Worm (Caenorhabditis elegans) whole organism, L2 larva: ENCODE results near the gene F55F3.4.

Experiments
- C34F6.9 ChIP-seq: fragments of 150-350 bp; optimal IDR thresholded peaks from 2 replicates; lab custom pipeline; 2014; ENCODE audit warnings: missing biosample characterization, missing genetic modification characterization
- F13H6.1 ChIP-seq: sonication (generic microtip); optimal IDR thresholded peaks from 2 replicates; lab custom pipeline; 2016; ENCODE audit warnings: missing genetic modification characterization, missing compliant biosample characterization
- R02D3.7 ChIP-seq: fragments of 150-350 bp; optimal IDR thresholded peaks from 2 replicates; lab custom pipeline; 2014; ENCODE audit warnings: missing biosample characterization, missing genetic modification characterization
- Y55F3AM.14 ChIP-seq: fragments of 200-800 bp; sonication (Bioruptor generic); optimal IDR thresholded peaks from 2 replicates; lab custom pipeline; 2018; ENCODE audit warnings: mild to moderate bottlenecking, missing genetic modification characterization, missing compliant biosample characterization
- ZK546.5 ChIP-seq: sonication (generic microtip); optimal IDR thresholded peaks from 2 replicates; lab custom pipeline; 2017; ENCODE audit warnings: missing biosample characterization, missing genetic modification characterization
- alr-1 ChIP-seq: fragments of 150-350 bp; optimal IDR thresholded peaks from 2 replicates; lab custom pipeline; 2014; ENCODE audit warnings: missing biosample characterization, missing genetic modification characterization
- aly-2 ChIP-seq: fragments of 150-350 bp; optimal IDR thresholded peaks from 2 replicates; lab custom pipeline; 2014; ENCODE audit warnings: missing biosample characterization, missing genetic modification characterization
- ama-1 ChIP-seq: fragments of 150-350 bp; optimal IDR thresholded peaks from 2 replicates; lab custom pipeline; 2018; ENCODE audit warnings: inconsistent platforms
- blmp-1 ChIP-seq: sonication (generic microtip); optimal IDR thresholded peaks from 2 replicates; lab custom pipeline; 2017; ENCODE audit warnings: missing genetic modification characterization, mild to moderate bottlenecking, missing compliant biosample characterization, antibody characterized with exemption, moderate library complexity; ENCODE audit not compliant: insufficient read depth
- ceh-82 ChIP-seq: fragments of 150-350 bp; optimal IDR thresholded peaks from 2 replicates; lab custom pipeline; 2014; ENCODE audit warnings: missing biosample characterization, missing genetic modification characterization
- crh-2 ChIP-seq: sonication (generic microtip); optimal IDR thresholded peaks from 2 replicates; lab custom pipeline; 2017; ENCODE audit warnings: missing biosample characterization, missing genetic modification characterization
- dmd-4 ChIP-seq: sonication (generic microtip); optimal IDR thresholded peaks from 2 replicates; lab custom pipeline; 2017; ENCODE audit warnings: missing biosample characterization, missing genetic modification characterization
- egl-27 ChIP-seq: sonication (generic microtip); optimal IDR thresholded peaks from 3 replicates; lab custom pipeline; 2017; ENCODE audit warnings: missing biosample characterization, missing genetic modification reagents, missing genetic modification characterization
- elt-1 ChIP-seq: fragments of 150-350 bp; optimal IDR thresholded peaks from 2 replicates; lab custom pipeline; 2014; ENCODE audit warnings: missing biosample characterization, missing genetic modification characterization
- fos-1 ChIP-seq: fragments of 150-350 bp; optimal IDR thresholded peaks from 2 replicates; lab custom pipeline; 2014; ENCODE audit warnings: missing biosample characterization, missing genetic modification characterization
- gmeb-1 ChIP-seq: fragments of 150-350 bp; optimal IDR thresholded peaks from 2 replicates; lab custom pipeline; 2014; ENCODE audit warnings: missing biosample characterization, missing genetic modification characterization
- lin-11 ChIP-seq: fragments of 150-350 bp; sonication (generic microtip); optimal IDR thresholded peaks from 2 replicates; lab custom pipeline; 2014; ENCODE audit warnings: missing biosample characterization, missing genetic modification characterization, inconsistent platforms, mixed read lengths
- lin-39 ChIP-seq: fragments of 150-350 bp; optimal IDR thresholded peaks from 2 replicates; lab custom pipeline; 2014; ENCODE audit warnings: missing biosample characterization, missing genetic modification reagents, missing genetic modification characterization
- lsy-2 ChIP-seq, 2 experiments: fragments of 150-350 bp in 1 of 2; sonication (generic microtip) in 1 of 2; optimal IDR thresholded peaks; 2 replicates each; lab custom pipeline; 2014 to 2017; ENCODE audit warnings: missing biosample characterization in 2 of 2, missing genetic modification characterization in 2 of 2
- mab-5 ChIP-seq: fragments of 150-350 bp; optimal IDR thresholded peaks from 2 replicates; lab custom pipeline; 2014; ENCODE audit warnings: missing biosample characterization, missing genetic modification characterization
- mbf-1 ChIP-seq: sonication (generic microtip); optimal IDR thresholded peaks from 2 replicates; lab custom pipeline; 2017; ENCODE audit warnings: missing biosample characterization, missing genetic modification characterization
- mdl-1 ChIP-seq, 2 experiments: fragments of 150-350 bp in 1 of 2; sonication (generic microtip) in 1 of 2; optimal IDR thresholded peaks; 2 replicates each; lab custom pipeline; 2017; ENCODE audit warnings: missing biosample characterization in 2 of 2, missing genetic modification characterization in 2 of 2
- nhr-12 ChIP-seq: fragments of 150-350 bp; optimal IDR thresholded peaks from 2 replicates; lab custom pipeline; 2014; ENCODE audit warnings: missing biosample characterization, missing genetic modification characterization
- nhr-129 ChIP-seq: fragments of 150-350 bp; optimal IDR thresholded peaks from 2 replicates; lab custom pipeline; 2014; ENCODE audit warnings: missing biosample characterization, missing genetic modification characterization
- nhr-21 ChIP-seq: fragments of 150-350 bp; optimal IDR thresholded peaks from 2 replicates; lab custom pipeline; 2014; ENCODE audit warnings: missing biosample characterization, missing genetic modification characterization
- nhr-23 ChIP-seq: fragments of 150-350 bp; optimal IDR thresholded peaks from 2 replicates; lab custom pipeline; 2014; ENCODE audit warnings: missing biosample characterization, missing genetic modification reagents, missing genetic modification characterization
- nhr-237 ChIP-seq: fragments of 150-350 bp; optimal IDR thresholded peaks from 2 replicates; lab custom pipeline; 2014; ENCODE audit warnings: missing biosample characterization, missing genetic modification characterization
- nhr-25 ChIP-seq: fragments of 150-350 bp; sonication (generic microtip); optimal IDR thresholded peaks from 3 replicates; lab custom pipeline; 2014; ENCODE audit warnings: missing biosample characterization, missing genetic modification characterization
- peb-1 ChIP-seq: fragments of 150-350 bp; optimal IDR thresholded peaks from 2 replicates; lab custom pipeline; 2014; ENCODE audit warnings: missing biosample characterization, missing genetic modification characterization
- sem-4 ChIP-seq: fragments of 150-350 bp; optimal IDR thresholded peaks from 2 replicates; lab custom pipeline; 2014; ENCODE audit warnings: missing biosample characterization, missing genetic modification reagents, missing genetic modification characterization
- skn-1 ChIP-seq: sonication (generic microtip); optimal IDR thresholded peaks from 2 replicates; lab custom pipeline; 2017; ENCODE audit warnings: missing biosample characterization, missing genetic modification characterization
- sma-3 ChIP-seq: sonication (generic microtip); optimal IDR thresholded peaks from 2 replicates; lab custom pipeline; 2016; ENCODE audit warnings: missing genetic modification reagents, missing genetic modification characterization, missing compliant biosample characterization
- sma-9 ChIP-seq, 2 experiments: fragments of 150-350 bp in 1 of 2; sonication (generic microtip) in 1 of 2; optimal IDR thresholded peaks; 2 replicates each; lab custom pipeline; 2014 to 2016; ENCODE audit warnings: missing genetic modification characterization in 2 of 2, mild to moderate bottlenecking in 1 of 2, missing biosample characterization in 1 of 2, missing compliant biosample characterization in 1 of 2, missing genetic modification reagents in 1 of 2, moderate library complexity in 1 of 2
- snpc-4 ChIP-seq: fragments of 150-350 bp; optimal IDR thresholded peaks from 2 replicates; lab custom pipeline; 2014; ENCODE audit warnings: missing biosample characterization, missing genetic modification characterization
- unc-39 ChIP-seq: fragments of 150-350 bp; optimal IDR thresholded peaks from 2 replicates; lab custom pipeline; 2014; ENCODE audit warnings: missing biosample characterization, missing genetic modification characterization
- unc-55 ChIP-seq: fragments of 150-350 bp; sonication (generic microtip); optimal IDR thresholded peaks from 3 replicates; lab custom pipeline; 2014; ENCODE audit warnings: missing biosample characterization, missing genetic modification reagents, missing genetic modification characterization
- zag-1 ChIP-seq: fragments of 150-350 bp; optimal IDR thresholded peaks from 2 replicates; lab custom pipeline; 2014; ENCODE audit warnings: missing biosample characterization, missing genetic modification characterization
- ztf-1 ChIP-seq: fragments of 200-800 bp; sonication (Bioruptor generic); conservative IDR thresholded peaks from 2 replicates; pipeline ENCODE4 v1.3.6; 2022; ENCODE audit warnings: missing genetic modification characterization, missing compliant biosample characterization
- ztf-11 ChIP-seq: sonication (generic microtip); optimal IDR thresholded peaks from 2 replicates; lab custom pipeline; 2017; ENCODE audit warnings: missing biosample characterization, missing genetic modification characterization
- ztf-4 ChIP-seq: fragments of 150-350 bp; optimal IDR thresholded peaks from 2 replicates; lab custom pipeline; 2014; ENCODE audit warnings: missing biosample characterization, missing genetic modification characterization

F55F3.4 gene

ce11 chrX:13775508-13775907 is 9.9 kb upstream of the F55F3.4 start:
- TF ChIP-seq sma-9 (GFP tag; optimal IDR thresholded peaks at IDR 0.05; lab: Kevin White, UChicago) (no peak), sma-9 (tag; optimal IDR thresholded peaks at IDR 0.05; lab: Kevin White, UChicago) (no peak), Y55F3AM.14 (GFP tag; lab: Kevin White, UChicago) (no peak), ama-1 (lab: Kevin White, UChicago) (peak; percentile 12), ZK546.5 (tag; lab: Kevin White, UChicago) (no peak), snpc-4 (tag; lab: Kevin White, UChicago) (no peak), nhr-25 (tag; lab: Kevin White, UChicago) (no peak), F13H6.1 (tag; lab: Kevin White, UChicago) (no peak), ztf-1 (GFP tag; lab: Robert Waterston, UW) (no peak), alr-1 (tag; lab: Kevin White, UChicago) (no peak)

DNA sequence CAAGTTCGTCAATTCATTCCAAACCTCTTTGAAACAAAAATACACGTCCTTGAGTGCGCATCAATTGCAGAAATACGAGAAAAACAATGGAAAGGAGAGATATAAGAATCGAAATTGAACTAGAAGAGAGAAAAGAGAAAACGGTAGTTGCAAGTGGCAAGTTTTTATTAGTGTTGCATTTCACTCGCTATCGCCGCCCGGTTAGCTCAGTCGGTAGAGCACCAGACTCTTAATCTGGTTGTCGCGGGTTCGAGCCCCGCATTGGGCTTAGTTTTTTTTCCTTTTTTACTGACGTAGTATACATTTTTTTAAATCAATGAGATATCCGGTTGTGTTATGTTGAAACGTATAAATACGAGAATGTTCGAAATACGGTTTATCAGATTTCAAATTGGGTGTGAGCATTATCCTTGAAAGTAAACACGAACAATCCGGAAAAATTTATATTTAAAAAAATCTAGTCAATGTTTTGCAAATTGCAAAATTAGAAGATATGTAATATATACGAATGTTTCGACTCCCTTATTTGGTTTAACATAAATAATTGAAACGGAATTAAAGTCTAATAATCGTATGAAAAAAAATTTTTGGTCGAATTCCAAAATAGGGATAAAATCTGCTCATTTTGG is 3.8 kb upstream of the F55F3.4 start:
- peak; percentile 1 for TF ChIP-seq nhr-21
- no peak for TF ChIP-seq mbf-1
- no peak for TF ChIP-seq ztf-11 (tag; lab: Kevin White, UChicago)
- no peak for TF ChIP-seq egl-27 (tag; lab: Kevin White, UChicago)
- TF ChIP-seq sem-4 (tag; lab: Kevin White, UChicago): no peak
- TF ChIP-seq lin-11 (tag; lab: Kevin White, UChicago): no peak
- TF ChIP-seq alr-1 (tag; lab: Kevin White, UChicago): no peak
- no peak for TF ChIP-seq unc-55
- no peak for TF ChIP-seq elt-1 (tag; lab: Kevin White, UChicago)
- TF ChIP-seq ZK546.5 (tag; lab: Kevin White, UChicago): no peak
- no peak for TF ChIP-seq peb-1 (tag; lab: Kevin White, UChicago)
- TF ChIP-seq sma-9 (GFP tag; optimal IDR thresholded peaks at IDR 0.05; lab: Kevin White, UChicago): peak; percentile 43
- TF ChIP-seq sma-9 (tag; optimal IDR thresholded peaks at IDR 0.05; lab: Kevin White, UChicago): no peak
- TF ChIP-seq lsy-2 (tag; optimal IDR thresholded peaks at IDR 0.05; lab: Kevin White, UChicago): peak in 1 of 2 experiments; percentile 21
- TF ChIP-seq lin-39 (tag; lab: Kevin White, UChicago): no peak
- TF ChIP-seq ztf-4: no peak
- TF ChIP-seq zag-1: no peak
- TF ChIP-seq sma-3 (GFP tag; lab: Kevin White, UChicago): peak; percentile 62
- TF ChIP-seq nhr-129: peak; percentile 38
- TF ChIP-seq F13H6.1 (tag; lab: Kevin White, UChicago): no peak
- TF ChIP-seq mab-5: no peak
- TF ChIP-seq skn-1: no peak
- no peak for TF ChIP-seq C34F6.9 (tag; lab: Kevin White, UChicago)

DNA sequence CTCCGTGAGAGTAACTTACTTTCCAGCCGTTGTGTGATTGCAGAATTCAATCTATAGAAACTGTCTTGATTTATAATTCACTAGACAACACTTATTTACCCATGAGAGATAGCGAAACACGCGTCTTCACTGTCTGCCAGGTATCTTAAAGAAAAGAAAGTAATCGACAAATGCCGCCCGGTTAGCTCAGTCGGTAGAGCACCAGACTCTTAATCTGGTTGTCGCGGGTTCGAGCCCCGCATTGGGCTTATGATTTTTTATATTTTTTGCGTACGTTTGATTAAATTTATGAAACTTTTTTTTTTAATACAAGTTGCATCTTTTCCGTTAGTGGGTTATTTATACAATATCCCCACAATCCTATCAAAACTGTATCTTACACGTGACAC is 3.3 kb upstream of the F55F3.4 start:
- TF ChIP-seq elt-1 (tag; lab: Kevin White, UChicago) (no peak), ztf-1 (GFP tag; lab: Robert Waterston, UW) (no peak), nhr-23 (no peak), ceh-82 (tag; lab: Kevin White, UChicago) (no peak), Y55F3AM.14 (GFP tag; lab: Kevin White, UChicago) (no peak), egl-27 (tag; lab: Kevin White, UChicago) (no peak), aly-2 (tag; lab: Kevin White, UChicago) (no peak), lsy-2 (tag; optimal IDR thresholded peaks at IDR 0.05; lab: Kevin White, UChicago) (no peak), fos-1 (peak; percentile 3), nhr-12 (tag; lab: Kevin White, UChicago) (no peak), ZK546.5 (tag; lab: Kevin White, UChicago) (no peak), gmeb-1 (tag; lab: Kevin White, UChicago) (peak; percentile 15), ztf-4 (no peak), unc-39 (no peak), sma-3 (GFP tag; lab: Kevin White, UChicago) (peak; percentile 23), R02D3.7 (tag; lab: Kevin White, UChicago) (no peak), C34F6.9 (tag; lab: Kevin White, UChicago) (no peak), nhr-237 (tag; lab: Kevin White, UChicago) (no peak), sem-4 (tag; lab: Kevin White, UChicago) (no peak), mbf-1 (no peak), crh-2 (peak; percentile 22), lin-39 (tag; lab: Kevin White, UChicago) (no peak), blmp-1 (no peak), mab-5 (no peak), ama-1 (lab: Kevin White, UChicago) (no peak), dmd-4 (tag; lab: Kevin White, UChicago) (no peak), zag-1 (no peak), sma-9 (GFP tag; optimal IDR thresholded peaks at IDR 0.05; lab: Kevin White, UChicago) (peak; percentile 5), sma-9 (tag; optimal IDR thresholded peaks at IDR 0.05; lab: Kevin White, UChicago) (no peak), nhr-21 (no peak), peb-1 (tag; lab: Kevin White, UChicago) (no peak), nhr-129 (no peak), ztf-11 (tag; lab: Kevin White, UChicago) (no peak), mdl-1 (tag; optimal IDR thresholded peaks at IDR 0.05; lab: Kevin White, UChicago) (no peak)
